Worm (Caenorhabditis elegans): Measurements from ENCODE around the gene acr-23.

DNA sequence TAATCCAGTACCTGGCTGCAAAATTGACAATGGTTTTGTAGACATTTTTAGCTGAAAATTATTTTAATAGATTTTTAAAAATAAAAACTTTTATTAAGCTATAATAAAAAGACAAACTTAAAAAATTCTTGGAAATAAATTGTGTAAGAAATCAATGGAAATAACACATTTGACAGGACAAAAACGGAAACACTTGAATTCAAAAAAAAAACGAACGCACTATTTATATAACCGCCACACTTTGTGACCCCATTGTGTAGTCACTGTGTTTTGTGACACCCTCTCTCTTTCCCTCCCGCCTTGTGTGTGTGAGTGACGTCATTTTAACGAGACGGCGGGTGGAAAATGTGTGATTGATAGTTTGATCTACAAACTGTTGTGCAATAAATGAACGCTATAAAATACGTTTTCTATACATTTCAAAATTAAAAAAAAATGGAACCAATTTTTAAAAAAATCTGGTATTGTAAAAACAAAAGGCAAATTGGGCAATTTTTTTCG lies 15.1 kb downstream of the acr-23 start, which contains the start of gene F59B1.8:
- TF ChIP-seq nhr-11 (tag; optimal IDR thresholded peaks at IDR 0.05) (no peak), unc-39 (tag; optimal IDR thresholded peaks at IDR 0.05) (no peak), lin-39 (tag; optimal IDR thresholded peaks at IDR 0.05) (no peak), gei-8 (GFP tag; optimal IDR thresholded peaks at IDR 0.05) (no peak)

Measured in whole organism, L4 larva.